Fruit fly (Drosophila melanogaster): ENCODE data around the gene jb.

Gene jb

DNA sequence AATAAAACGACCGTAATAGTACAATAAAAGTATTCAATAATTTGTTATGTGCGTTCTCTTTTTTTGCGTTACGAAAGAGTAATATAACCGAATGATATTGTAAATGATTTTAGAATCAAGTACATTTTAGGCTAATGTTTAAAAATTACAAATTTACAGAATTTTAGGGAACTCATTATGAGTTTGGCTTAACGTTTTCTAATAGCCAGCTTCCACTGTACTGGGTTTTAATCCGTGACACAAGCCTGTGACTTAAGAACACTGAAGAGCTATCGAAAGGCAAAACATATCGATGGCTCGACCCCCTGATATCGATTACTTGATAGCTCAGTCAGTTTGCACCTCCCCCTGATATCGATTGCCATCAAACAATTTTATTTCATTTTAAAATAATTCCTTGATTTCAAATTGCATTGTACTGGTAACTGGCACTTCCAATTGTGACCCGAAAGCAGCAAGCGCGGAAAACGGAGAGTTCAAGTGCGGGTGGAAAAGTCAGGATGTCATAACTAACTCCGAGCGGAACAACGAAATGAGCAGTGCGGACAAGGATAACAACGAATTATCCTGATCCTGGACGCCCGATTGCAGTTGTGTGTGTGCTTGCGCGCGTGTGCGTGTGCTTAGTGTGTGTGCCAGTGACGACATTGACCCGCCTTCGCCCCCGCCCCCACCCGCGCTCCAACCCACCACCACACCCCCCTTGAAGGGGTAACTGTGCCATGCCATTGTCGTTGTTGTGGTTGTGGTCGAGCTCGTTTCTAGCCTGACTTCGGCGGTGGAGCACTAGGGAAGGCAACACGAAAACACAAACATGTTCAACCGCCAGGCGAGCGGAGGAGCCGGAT lies 3.7 kb upstream of the jb start, which contains the start of gene HERC2:
TSS of gene HERC2 (plus strand) at position 330 of the 848 bp plus-strand sequence.
- TF ChIP-seq CG8632 (GFP tag; optimal IDR thresholded peaks at IDR 0.05) (peak; percentile 7), esn (GFP tag; optimal IDR thresholded peaks at IDR 0.05) (peak; percentile 53), Eip75B (GFP tag; optimal IDR thresholded peaks at IDR 0.05) (peak; percentile 49), CG3919 (GFP tag; optimal IDR thresholded peaks at IDR 0.05) (no peak), fkh (GFP tag; optimal IDR thresholded peaks at IDR 0.05) (no peak), fd85E (GFP tag; optimal IDR thresholded peaks at IDR 0.05) (no peak), CG8119 (GFP tag; IDR thresholded peaks at IDR 0.05) (no peak), CG1621 (tag; optimal IDR thresholded peaks at IDR 0.05) (no peak), fd59A (GFP tag; optimal IDR thresholded peaks at IDR 0.05) (no peak), Sox102F (GFP tag; optimal IDR thresholded peaks at IDR 0.05) (peak; percentile 40), CG11294 (GFP tag; IDR thresholded peaks at IDR 0.05) (no peak; the same call in 1 of the 2 replicates), Sox15 (GFP tag; optimal IDR thresholded peaks at IDR 0.05) (peak; percentile 15), OdsH (GFP tag; optimal IDR thresholded peaks at IDR 0.05) (no peak), salr (GFP tag; optimal IDR thresholded peaks at IDR 0.05) (no peak), CG31627 (GFP tag; optimal IDR thresholded peaks at IDR 0.05) (peak; percentile 64), Gug (GFP tag; IDR thresholded peaks at IDR 0.05) (peak; percentile 37; the same call in 1 of the 2 replicates), Hr38 (GFP tag; optimal IDR thresholded peaks at IDR 0.05) (no peak), CG6792 (GFP tag; optimal IDR thresholded peaks at IDR 0.05) (no peak), Eip93F (GFP tag; optimal IDR thresholded peaks at IDR 0.05) (no peak), CG11762 (GFP tag; optimal IDR thresholded peaks at IDR 0.05; ENCODE audit: insufficient read depth) (no peak), svp (GFP tag) (peak; percentile 80), net (GFP tag; optimal IDR thresholded peaks at IDR 0.05) (no peak), CG16779 (tag; optimal IDR thresholded peaks at IDR 0.05) (no peak), CG6163 (GFP tag; IDR thresholded peaks at IDR 0.05) (peak; percentile 51; the same call in 2 of the 3 replicates), CG7368 (GFP tag; optimal IDR thresholded peaks at IDR 0.05) (no peak), acj6 (GFP tag; optimal IDR thresholded peaks at IDR 0.05) (no peak), CG6854 (GFP tag; optimal IDR thresholded peaks at IDR 0.05) (no peak), lz (GFP tag; optimal IDR thresholded peaks at IDR 0.05) (peak; percentile 59), Hr4 (GFP tag; optimal IDR thresholded peaks at IDR 0.05) (no peak), eg (GFP tag; IDR thresholded peaks at IDR 0.05) (peak; percentile 74), CG6276 (GFP tag; optimal IDR thresholded peaks at IDR 0.05) (no peak), ss (GFP tag; optimal IDR thresholded peaks at IDR 0.05) (no peak), CG34406 (GFP tag; optimal IDR thresholded peaks at IDR 0.05) (peak; percentile 7), Ets21C (GFP tag; optimal IDR thresholded peaks at IDR 0.05) (peak; percentile 59), CG10669 (GFP tag; optimal IDR thresholded peaks at IDR 0.05) (no peak), CG3032 (tag; optimal IDR thresholded peaks at IDR 0.05) (peak; percentile 45), Hr39 (GFP tag; optimal IDR thresholded peaks at IDR 0.05) (peak; percentile 70), CG15336 (GFP tag; IDR thresholded peaks at IDR 0.05) (peak; percentile 35; the same call in 1 of the 2 replicates), CG11902 (GFP tag; optimal IDR thresholded peaks at IDR 0.05) (peak; percentile 18), CG9139 (GFP tag; optimal IDR thresholded peaks at IDR 0.05) (no peak), topi (GFP tag; optimal IDR thresholded peaks at IDR 0.05) (peak; percentile 62), Lpt (GFP tag; optimal IDR thresholded peaks at IDR 0.05) (no peak), dsx (GFP tag; optimal IDR thresholded peaks at IDR 0.05; ENCODE audit: poor library complexity, severe bottlenecking) (no peak), Ets96B (tag; optimal IDR thresholded peaks at IDR 0.05) (peak; percentile 33), achi (GFP tag; optimal IDR thresholded peaks at IDR 0.05) (no peak), CG10631 (GFP tag; optimal IDR thresholded peaks at IDR 0.05) (no peak), cyc (GFP tag; optimal IDR thresholded peaks at IDR 0.05) (peak; percentile 71), CG6808 (GFP tag; optimal IDR thresholded peaks at IDR 0.05) (no peak), Smox (GFP tag; optimal IDR thresholded peaks at IDR 0.05) (peak; percentile 56), CG32006 (GFP tag; optimal IDR thresholded peaks at IDR 0.05) (no peak)

All from whole organism, prepupa.